Worm (Caenorhabditis elegans): ENCODE measurements around the gene tpk-1.

The tpk-1 gene

DNA sequence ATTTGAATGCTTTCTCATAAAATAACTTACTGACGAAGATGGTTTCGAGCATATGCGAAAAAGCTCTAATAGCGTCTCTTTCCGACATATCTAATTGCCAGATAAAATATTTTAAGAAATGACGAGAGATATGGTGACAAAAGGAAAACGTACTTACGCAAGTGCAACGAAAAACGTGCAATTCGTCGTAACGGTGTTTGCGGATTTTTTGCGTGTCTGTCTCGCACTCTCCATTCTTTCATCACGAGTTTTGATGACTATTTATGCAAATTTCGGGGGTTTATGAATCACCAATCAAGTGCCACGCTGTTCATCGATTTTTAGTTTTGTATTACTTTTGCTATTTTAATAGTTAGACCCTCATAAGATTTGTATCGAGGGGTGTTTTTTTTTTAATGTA lies 23.0 kb upstream of the tpk-1 start, which contains the start of gene ZK637.14:
Gene ZK637.14 (minus strand): TSS at position 201 of the 400 bp plus-strand sequence.
- peak; percentile 89 for TF ChIP-seq aha-1 (tag)
- peak; percentile 25 for TF ChIP-seq lin-13 (GFP tag; optimal IDR thresholded peaks at IDR 0.05)
- peak; percentile 55 for TF ChIP-seq dpl-1 (GFP tag; optimal IDR thresholded peaks at IDR 0.05)
- TF ChIP-seq pqm-1 (tag; optimal IDR thresholded peaks at IDR 0.05), result no peak
- no peak for TF ChIP-seq zfp-2 (tag; optimal IDR thresholded peaks at IDR 0.05)
- peak; percentile 16 to 81 for TF ChIP-seq lsy-2 (tag; optimal IDR thresholded peaks at IDR 0.05)
- peak; percentile 31 for TF ChIP-seq rbr-2 (tag; optimal IDR thresholded peaks at IDR 0.05)
- peak; percentile 32 for TF ChIP-seq nhr-11 (tag; optimal IDR thresholded peaks at IDR 0.05)
- peak; percentile 59 for TF ChIP-seq mep-1 (tag; optimal IDR thresholded peaks at IDR 0.05)
- TF ChIP-seq nhr-111 (GFP tag; optimal IDR thresholded peaks at IDR 0.05), result no peak
- TF ChIP-seq pha-4 (GFP tag; IDR thresholded peaks at IDR 0.05), result no peak
- peak; percentile 69 for TF ChIP-seq pha-4 (tag; optimal IDR thresholded peaks at IDR 0.05)
- peak in 1 of 2 experiments; percentile 3 for TF ChIP-seq mdl-1 (tag; optimal IDR thresholded peaks at IDR 0.05)
- TF ChIP-seq hlh-30 (tag; optimal IDR thresholded peaks at IDR 0.05; ENCODE audit: insufficient read depth), result peak; percentile 92
- peak; percentile 51 for TF ChIP-seq hlh-11 (tag; optimal IDR thresholded peaks at IDR 0.05)
- TF ChIP-seq dve-1 (tag; optimal IDR thresholded peaks at IDR 0.05; ENCODE audit: insufficient read depth), result peak; percentile 69
- TF ChIP-seq mes-2 (tag; optimal IDR thresholded peaks at IDR 0.05; ENCODE audit: poor library complexity, severe bottlenecking), result peak; percentile 59
- TF ChIP-seq hif-1 (tag; optimal IDR thresholded peaks at IDR 0.05), result peak in 1 of 2 experiments; percentile 27
- TF ChIP-seq mxl-3 (GFP tag; optimal IDR thresholded peaks at IDR 0.05), result peak; percentile 53
- no peak for TF ChIP-seq F37D6.2 (tag; optimal IDR thresholded peaks at IDR 0.05)
- TF ChIP-seq T20F7.1 (GFP tag; optimal IDR thresholded peaks at IDR 0.05), result no peak
- TF ChIP-seq daf-16 (GFP tag; optimal IDR thresholded peaks at IDR 0.05), result no peak
- TF ChIP-seq daf-16 (tag; optimal IDR thresholded peaks at IDR 0.05), result peak; percentile 28
- no peak for TF ChIP-seq daf-19 (GFP tag; conservative IDR thresholded peaks at IDR 0.05)
- no peak for TF ChIP-seq arid-1 (GFP tag; conservative IDR thresholded peaks at IDR 0.05)

- TF ChIP-seq ctbp-1 (GFP tag; IDR thresholded peaks at IDR 0.05) (no peak), vab-7 (GFP tag; IDR thresholded peaks at IDR 0.05) (no peak), T20F7.1 (GFP tag; optimal IDR thresholded peaks at IDR 0.05) (no peak), nhr-48 (tag; optimal IDR thresholded peaks at IDR 0.05) (no peak), zip-11 (GFP tag; IDR thresholded peaks at IDR 0.05) (no peak), pqm-1 (tag; optimal IDR thresholded peaks at IDR 0.05) (no peak), F37D6.2 (tag; optimal IDR thresholded peaks at IDR 0.05) (no peak)
Measured at ce11 chrIII:8889931-8890330, 22.0 kb upstream of the tpk-1 start, which contains the start of gene lnkn-1. lnkn-1 (plus strand) TSS chrIII:8890231.

ce11 chrIII:8893464-8893863 lies 18.5 kb upstream of the tpk-1 start, which contains the start of gene ZK637.4:
ZK637.4 (plus strand) TSS chrIII:8893764.
- TF ChIP-seq nhr-11 (tag; optimal IDR thresholded peaks at IDR 0.05) (no peak), D1046.2 (GFP tag; IDR thresholded peaks at IDR 0.05) (no peak), Y75B8A.6 (GFP tag; IDR thresholded peaks at IDR 0.05) (no peak)

- TF ChIP-seq nhr-48 (tag; optimal IDR thresholded peaks at IDR 0.05), result no peak
Measured at ce11 chrIII:8894782-8895181, 17.2 kb upstream of the tpk-1 start, which contains the start of gene asna-1. asna-1 (plus strand) TSS chrIII:8895082.

DNA sequence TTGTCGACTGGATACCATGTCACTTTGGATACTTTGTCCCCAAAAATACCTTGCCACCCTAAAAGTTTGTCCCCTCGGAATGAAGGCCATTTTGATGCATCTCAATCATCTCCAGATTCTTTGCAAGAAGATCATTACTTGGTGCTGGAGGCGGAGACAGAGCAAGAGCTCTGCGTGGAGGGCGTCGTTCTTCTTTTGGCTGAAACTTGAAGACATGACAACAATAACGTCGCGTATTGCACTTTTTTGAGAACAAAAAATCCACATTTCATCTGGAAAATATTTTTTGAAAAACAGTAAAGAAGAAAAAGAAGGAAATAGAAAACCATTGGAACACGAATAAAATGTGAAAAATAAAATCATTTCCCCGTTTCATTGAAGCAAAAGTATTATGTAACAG lies 13.7 kb upstream of the tpk-1 start:
- TF ChIP-seq dmd-8 (GFP tag; IDR thresholded peaks at IDR 0.05) (0 out of 2 replicates have a peak, but pooled peaks have one; percentile 15), lin-38 (GFP tag; IDR thresholded peaks at IDR 0.05) (peak; percentile 29; the same call in 1 of the 2 replicates)
